Worm (Caenorhabditis elegans) whole organism, mixed stage, embryonic: ENCODE data around the gene ugt-59.

Experiments used
- blmp-1 ChIP-seq: fragments of 150-350 bp; optimal IDR thresholded peaks from 2 replicates; lab custom pipeline; 2014; ENCODE audit warnings: missing biosample characterization, missing genetic modification characterization
- ces-1 ChIP-seq: fragments of 150-350 bp; optimal IDR thresholded peaks from 2 replicates; lab custom pipeline; 2014; ENCODE audit warnings: missing biosample characterization, missing genetic modification reagents, missing genetic modification characterization
- drap-1 ChIP-seq: fragments of 200-800 bp; sonication (Bioruptor generic); optimal IDR thresholded peaks from 3 replicates; lab custom pipeline; 2018; ENCODE audit warnings: mild to moderate bottlenecking, missing genetic modification characterization, missing compliant biosample characterization
- elt-3 ChIP-seq: fragments of 150-350 bp; optimal IDR thresholded peaks from 2 replicates; lab custom pipeline; 2014; ENCODE audit warnings: missing biosample characterization, missing genetic modification characterization
- ham-2 ChIP-seq: fragments of 200-800 bp; sonication (Bioruptor generic); optimal IDR thresholded peaks from 2 replicates; lab custom pipeline; 2018; ENCODE audit warnings: mild to moderate bottlenecking, missing genetic modification characterization, missing compliant biosample characterization
- lsy-2 ChIP-seq: fragments of 150-350 bp; optimal IDR thresholded peaks from 2 replicates; lab custom pipeline; 2014; ENCODE audit warnings: missing biosample characterization, missing genetic modification characterization
- pha-4 ChIP-seq: fragments of 150-350 bp; optimal IDR thresholded peaks from 2 replicates; lab custom pipeline; 2018; ENCODE audit warnings: missing biosample characterization, missing genetic modification reagents, missing genetic modification characterization
- snpc-4 ChIP-seq: fragments of 150-350 bp; optimal IDR thresholded peaks from 2 replicates; lab custom pipeline; 2014; ENCODE audit warnings: missing biosample characterization, missing genetic modification characterization
- sptf-1 ChIP-seq: sonication (generic microtip); optimal IDR thresholded peaks from 2 replicates; lab custom pipeline; 2017; ENCODE audit warnings: mild to moderate bottlenecking, missing genetic modification characterization, moderate library complexity, missing compliant biosample characterization

ce11 chrIV:10368326-10368725, 7.9 kb downstream of the ugt-59 start, which contains the start of gene iars-1:
- TF ChIP-seq sptf-1 (no peak), snpc-4 (tag; lab: Kevin White, UChicago) (no peak), lsy-2 (no peak), pha-4 (no peak), ham-2 (GFP tag; lab: Kevin White, UChicago) (no peak), ces-1 (GFP tag; lab: Kevin White, UChicago) (no peak), drap-1 (no peak), elt-3 (no peak), blmp-1 (no peak)
